Fruit fly (Drosophila melanogaster): Measurements from ENCODE around the gene spen.

The spen gene

dm6 chr2L:182360-183144, 23.7 kb downstream of the spen start:
- TF ChIP-seq CG10348 (GFP tag; IDR thresholded peaks at IDR 0.05), result no peak
- TF ChIP-seq EcR (GFP tag; optimal IDR thresholded peaks at IDR 0.05), result peak; percentile 82
- TF ChIP-seq CG4496 (GFP tag; IDR thresholded peaks at IDR 0.05), result peak; percentile 57

- TF ChIP-seq CG34367 (tag; optimal IDR thresholded peaks at IDR 0.05) (no peak), Pif1B (GFP tag; optimal IDR thresholded peaks at IDR 0.05) (no peak), Ets98B (GFP tag; IDR thresholded peaks at IDR 0.05) (no peak)
These were observed 36.8 kb downstream of the spen start for dm6 chr2L:195668-196067.

dm6 chr2L:203529-204127, 44.8 kb downstream of the spen start, which contains the start of gene mRpL10:
TSS of gene mRpL10 (plus strand) at chr2L:203779.
- no peak for TF ChIP-seq rn (GFP tag; IDR thresholded peaks at IDR 0.05)
- no peak for TF ChIP-seq CG8159 (tag; optimal IDR thresholded peaks at IDR 0.05)
- TF ChIP-seq CG12605 (GFP tag; IDR thresholded peaks at IDR 0.05), result no peak
- TF ChIP-seq CG4496 (GFP tag; IDR thresholded peaks at IDR 0.05), result no peak
- no peak for TF ChIP-seq Pif1B (GFP tag; optimal IDR thresholded peaks at IDR 0.05)
- peak; percentile 9 for TF ChIP-seq CG17806 (tag; optimal IDR thresholded peaks at IDR 0.05)
- no peak for TF ChIP-seq gl (tag; optimal IDR thresholded peaks at IDR 0.05)
- no peak for TF ChIP-seq CG34367 (tag; optimal IDR thresholded peaks at IDR 0.05)
- TF ChIP-seq CG13204 (GFP tag; optimal IDR thresholded peaks at IDR 0.05), result no peak
- peak; percentile 11 for TF ChIP-seq CG15710 (tag; optimal IDR thresholded peaks at IDR 0.05)
- TF ChIP-seq EcR (GFP tag; optimal IDR thresholded peaks at IDR 0.05), result no peak
- TF ChIP-seq fd96Ca (GFP tag; IDR thresholded peaks at IDR 0.05), result no peak
- TF ChIP-seq Snoo (tag; optimal IDR thresholded peaks at IDR 0.05), result no peak
- TF ChIP-seq Ets98B (GFP tag; IDR thresholded peaks at IDR 0.05), result no peak
- no peak for TF ChIP-seq D1 (tag; optimal IDR thresholded peaks at IDR 0.05)
- TF ChIP-seq Pif1A (GFP tag; optimal IDR thresholded peaks at IDR 0.05), result no peak
- no peak for TF ChIP-seq CG10348 (GFP tag; IDR thresholded peaks at IDR 0.05)

dm6 chr2L:204557-204956, 45.7 kb downstream of the spen start:
- TF ChIP-seq CG13204 (GFP tag; optimal IDR thresholded peaks at IDR 0.05), result no peak

- TF ChIP-seq EcR (GFP tag; optimal IDR thresholded peaks at IDR 0.05), result no peak
- no peak for TF ChIP-seq CG9948 (tag; optimal IDR thresholded peaks at IDR 0.05)
- no peak for TF ChIP-seq CG12605 (GFP tag; IDR thresholded peaks at IDR 0.05)
- no peak for TF ChIP-seq CG15710 (tag; optimal IDR thresholded peaks at IDR 0.05)
- no peak for TF ChIP-seq D1 (tag; optimal IDR thresholded peaks at IDR 0.05)
- TF ChIP-seq rn (GFP tag; IDR thresholded peaks at IDR 0.05), result no peak
- TF ChIP-seq gl (tag; optimal IDR thresholded peaks at IDR 0.05), result no peak
- TF ChIP-seq Pif1B (GFP tag; optimal IDR thresholded peaks at IDR 0.05), result no peak
- TF ChIP-seq CG4496 (GFP tag; IDR thresholded peaks at IDR 0.05), result no peak
These were observed 47.7 kb downstream of the spen start for dm6 chr2L:206556-206955.

dm6 chr2L:207129-207813, 48.4 kb downstream of the spen start, which contains the start of the genes Tbc1d15-17 and CG11617:
TSS of gene Tbc1d15-17 (plus strand) at chr2L:207179.
TSS of gene CG11617 (minus strand) at chr2L:207297.
- TF ChIP-seq CG15710 (tag; optimal IDR thresholded peaks at IDR 0.05) (no peak), CG4496 (GFP tag; IDR thresholded peaks at IDR 0.05) (0 out of 3 replicates have a peak, but pooled peaks have one; percentile 25), EcR (GFP tag; optimal IDR thresholded peaks at IDR 0.05) (no peak), CG14655 (GFP tag; optimal IDR thresholded peaks at IDR 0.05) (no peak), CG8301 (tag; optimal IDR thresholded peaks at IDR 0.05) (no peak), CG8159 (tag; optimal IDR thresholded peaks at IDR 0.05) (no peak)

dm6 chr2L:219441-220033, 60.7 kb downstream of the spen start:
- no peak for TF ChIP-seq CG10348 (GFP tag; IDR thresholded peaks at IDR 0.05)
- no peak for TF ChIP-seq fd96Ca (GFP tag; IDR thresholded peaks at IDR 0.05)
